Worm (Caenorhabditis elegans) whole organism, midembryonic: ENCODE results near the gene Y73B6BL.289.

ENCODE experiments used
- klf-2 ChIP-seq: fragments of 200-800 bp; sonication (Bioruptor generic); conservative IDR thresholded peaks from 2 replicates; pipeline ENCODE4 v1.3.6; 2022; ENCODE audit warnings: missing genetic modification reagents, missing genetic modification characterization, missing compliant biosample characterization
- ztf-23 ChIP-seq: fragments of 200-800 bp; sonication (Bioruptor generic); IDR thresholded peaks from 2 replicates; pipeline ENCODE4 v1.3.6; 2022; ENCODE audit warnings: missing genetic modification reagents, missing genetic modification characterization, missing compliant biosample characterization

DNA sequence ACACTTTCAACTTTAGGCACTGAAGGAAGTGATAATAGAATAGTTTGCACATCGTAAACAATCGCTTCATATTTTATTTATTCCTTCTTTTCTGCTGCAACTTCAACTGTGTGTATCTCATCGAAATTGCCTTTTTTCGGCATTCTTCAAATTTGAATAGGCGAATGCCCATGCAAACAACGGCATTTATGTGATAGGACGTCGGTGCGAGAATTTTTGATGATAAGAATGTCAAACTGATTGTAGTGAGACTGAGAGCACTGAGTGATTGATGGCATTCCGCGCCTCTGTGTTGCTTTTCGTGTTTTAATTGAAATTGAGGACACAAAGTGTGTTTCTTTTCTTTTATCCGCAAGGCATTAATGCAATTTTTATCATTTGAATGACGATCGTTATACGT lies 16.5 kb upstream of the Y73B6BL.289 start:
- TF ChIP-seq ztf-23 = no peak
- no peak for TF ChIP-seq klf-2 (GFP tag; lab: Robert Waterston, UW)
